Fruit fly (Drosophila melanogaster) whole organism, embryonic: ENCODE measurements around the gene CG34417.
A peak's percentile ranks its signal among the peaks of the same experiment; 100 is the strongest.

ENCODE experiments used
- CG10654 ChIP-seq: fragments of 200-800 bp; sonication (Bioruptor generic); optimal IDR thresholded peaks from 2 replicates; lab custom pipeline; 2016; ENCODE audit warnings: missing biosample characterization, missing genetic modification characterization
- CG12071 ChIP-seq: fragments of 200-800 bp; sonication (Bioruptor generic); optimal IDR thresholded peaks from 3 replicates; lab custom pipeline; 2018; ENCODE audit warnings: missing biosample characterization, mild to moderate bottlenecking, missing genetic modification characterization
- CG16815 ChIP-seq: fragments of 200-800 bp; sonication (Bioruptor generic); optimal IDR thresholded peaks from 3 replicates; lab custom pipeline; 2017; ENCODE audit warnings: missing biosample characterization, mild to moderate bottlenecking, missing genetic modification characterization
- CG17361 ChIP-seq: fragments of 200-800 bp; sonication (Bioruptor generic); IDR thresholded peaks from 3 replicates; pipeline ENCODE4 v1.3.6; 2022; ENCODE audit warnings: missing biosample characterization, missing genetic modification characterization
- CG17385 ChIP-seq: fragments of 200-800 bp; sonication (Bioruptor generic); optimal IDR thresholded peaks from 3 replicates; lab custom pipeline; 2018; ENCODE audit warnings: missing biosample characterization, mild to moderate bottlenecking, missing genetic modification characterization
- CG17802 ChIP-seq: fragments of 200-800 bp; sonication (Bioruptor generic); optimal IDR thresholded peaks from 2 replicates; lab custom pipeline; 2018; ENCODE audit warnings: missing biosample characterization, mild to moderate bottlenecking, missing genetic modification characterization, moderate library complexity
- CG18476 ChIP-seq: fragments of 200-800 bp; sonication (Bioruptor generic); optimal IDR thresholded peaks from 2 replicates; lab custom pipeline; 2016; ENCODE audit warnings: missing biosample characterization, mild to moderate bottlenecking, missing genetic modification characterization
- CG2116 ChIP-seq: fragments of 200-800 bp; sonication (Bioruptor generic); optimal IDR thresholded peaks from 3 replicates; lab custom pipeline; 2018; ENCODE audit warnings: missing biosample characterization, mild to moderate bottlenecking, missing genetic modification characterization
- CG30431 ChIP-seq: fragments of 200-800 bp; sonication (Bioruptor generic); optimal IDR thresholded peaks from 2 replicates; lab custom pipeline; 2017; ENCODE audit warnings: missing biosample characterization, missing genetic modification characterization
- CG3995 ChIP-seq: fragments of 200-800 bp; sonication (Bioruptor generic); optimal IDR thresholded peaks from 3 replicates; lab custom pipeline; 2016; ENCODE audit warnings: missing biosample characterization, missing genetic modification characterization
- CG4820 ChIP-seq: fragments of 200-800 bp; sonication (Bioruptor generic); optimal IDR thresholded peaks from 3 replicates; lab custom pipeline; 2016; ENCODE audit warnings: missing biosample characterization, missing genetic modification characterization
- CG4854 ChIP-seq: fragments of 200-800 bp; sonication (Bioruptor generic); optimal IDR thresholded peaks from 2 replicates; lab custom pipeline; 2016; ENCODE audit warnings: missing biosample characterization, missing genetic modification characterization, inconsistent platforms
- CG5245 ChIP-seq: fragments of 200-800 bp; sonication (Bioruptor generic); optimal IDR thresholded peaks from 3 replicates; lab custom pipeline; 2016; ENCODE audit warnings: missing biosample characterization, missing genetic modification characterization
- CG9609 ChIP-seq: fragments of 200-800 bp; sonication (Bioruptor generic); optimal IDR thresholded peaks from 3 replicates; lab custom pipeline; 2016; ENCODE audit warnings: missing biosample characterization, missing genetic modification characterization
- CG9797 ChIP-seq: fragments of 200-800 bp; sonication (Bioruptor generic); optimal IDR thresholded peaks from 3 replicates; lab custom pipeline; 2018; ENCODE audit warnings: missing biosample characterization, mild to moderate bottlenecking, missing genetic modification characterization
- CHES-1-like ChIP-seq: fragments of 200-800 bp; sonication (Bioruptor generic); optimal IDR thresholded peaks from 2 replicates; lab custom pipeline; 2016; ENCODE audit warnings: missing biosample characterization, missing genetic modification characterization
- CkIIα-i1 ChIP-seq: fragments of 200-800 bp; sonication (Bioruptor generic); IDR thresholded peaks from 2 replicates; pipeline ENCODE4 v1.3.6; 2022; ENCODE audit warnings: missing biosample characterization, missing genetic modification characterization
- Dbx ChIP-seq: fragments of 200-800 bp; sonication (Bioruptor generic); IDR thresholded peaks from 3 replicates; pipeline ENCODE4 v1.3.6; 2022; ENCODE audit warnings: missing biosample characterization, missing genetic modification characterization
- Dp ChIP-seq: fragments of 200-800 bp; sonication (Bioruptor generic); optimal IDR thresholded peaks from 2 replicates; lab custom pipeline; 2018; ENCODE audit warnings: missing biosample characterization, mild to moderate bottlenecking, missing genetic modification characterization, moderate library complexity
- Drgx ChIP-seq: fragments of 200-800 bp; sonication (Bioruptor generic); IDR thresholded peaks from 2 replicates; pipeline ENCODE4 v1.3.6; 2022; ENCODE audit warnings: missing biosample characterization, missing genetic modification characterization
- E2f1 ChIP-seq: fragments of 200-800 bp; sonication (Bioruptor generic); IDR thresholded peaks from 2 replicates; pipeline ENCODE4 v1.3.6; 2022; ENCODE audit warnings: missing biosample characterization, missing genetic modification characterization
- Elba2 ChIP-seq: fragments of 200-800 bp; sonication (Bioruptor generic); optimal IDR thresholded peaks from 3 replicates; lab custom pipeline; 2016; ENCODE audit warnings: missing biosample characterization, missing genetic modification characterization
- Fer3 ChIP-seq: fragments of 200-800 bp; sonication (Bioruptor generic); optimal IDR thresholded peaks from 2 replicates; lab custom pipeline; 2018; ENCODE audit warnings: missing biosample characterization, mild to moderate bottlenecking, missing genetic modification characterization, moderate library complexity
- Jarid2 ChIP-seq: fragments of 200-800 bp; sonication (Bioruptor generic); optimal IDR thresholded peaks from 3 replicates; lab custom pipeline; 2017; ENCODE audit warnings: mild to moderate bottlenecking, missing biosample characterization, missing genetic modification reagents, missing genetic modification characterization
- NK7.1 ChIP-seq: fragments of 200-800 bp; sonication (Bioruptor generic); optimal IDR thresholded peaks from 3 replicates; lab custom pipeline; 2016; ENCODE audit warnings: missing biosample characterization, missing genetic modification characterization
- Pdp1 ChIP-seq, 2 experiments: fragments of 200-800 bp; sonication (Bioruptor generic); optimal IDR thresholded peaks; 3 replicates each; lab custom pipeline; 2016; ENCODE audit warnings: missing biosample characterization in 2 of 2, missing genetic modification characterization in 2 of 2, mild to moderate bottlenecking in 1 of 2, moderate library complexity in 1 of 2
- Rfx ChIP-seq: fragments of 200-800 bp; sonication (Bioruptor generic); IDR thresholded peaks from 2 replicates; pipeline ENCODE4 v1.3.6; 2022; ENCODE audit warnings: missing biosample characterization, missing genetic modification characterization
- Stat92E ChIP-seq, 3 experiments: fragments of >200 bp in 2 of 3; fragments of 200-800 bp in 1 of 3; sonication (Bioruptor generic) in 1 of 3; optimal IDR thresholded peaks; 2 replicates each; lab custom pipeline; 2017 to 2019; ENCODE audit warnings: missing biosample characterization in 3 of 3, missing genetic modification characterization in 3 of 3, mild to moderate bottlenecking in 1 of 3, moderate library complexity in 1 of 3
- Xrp1 ChIP-seq: fragments of 200-800 bp; sonication (Bioruptor generic); IDR thresholded peaks from 2 replicates; pipeline ENCODE4 v1.3.6; 2022; ENCODE audit warnings: missing biosample characterization, missing genetic modification characterization
- bcd ChIP-seq: fragments of 200-800 bp; sonication (Bioruptor generic); optimal IDR thresholded peaks from 2 replicates; lab custom pipeline; 2017; ENCODE audit warnings: missing biosample characterization, mild to moderate bottlenecking, missing genetic modification characterization
- crc ChIP-seq: fragments of 200-800 bp; sonication (Bioruptor generic); optimal IDR thresholded peaks from 2 replicates; lab custom pipeline; 2016; ENCODE audit warnings: missing biosample characterization, missing genetic modification characterization
- dan ChIP-seq: fragments of 200-800 bp; sonication (Bioruptor generic); IDR thresholded peaks from 2 replicates; pipeline ENCODE4 v1.3.6; 2022; ENCODE audit warnings: missing biosample characterization, missing genetic modification characterization
- dmrt99B ChIP-seq: fragments of 200-800 bp; sonication (Bioruptor generic); optimal IDR thresholded peaks from 2 replicates; lab custom pipeline; 2018; ENCODE audit warnings: missing biosample characterization, mild to moderate bottlenecking, missing genetic modification characterization, moderate library complexity
- dysf ChIP-seq: fragments of 200-800 bp; sonication (Bioruptor generic); IDR thresholded peaks from 3 replicates; pipeline ENCODE4 v1.3.6; 2022; ENCODE audit warnings: missing biosample characterization, missing genetic modification characterization
- ewg ChIP-seq: fragments of 200-800 bp; sonication (Bioruptor generic); optimal IDR thresholded peaks from 3 replicates; lab custom pipeline; 2017; ENCODE audit warnings: mild to moderate bottlenecking, missing biosample characterization, missing genetic modification reagents, missing genetic modification characterization
- her ChIP-seq: fragments of 200-800 bp; sonication (Bioruptor generic); optimal IDR thresholded peaks from 2 replicates; lab custom pipeline; 2016; ENCODE audit warnings: missing biosample characterization, missing genetic modification characterization
- hkb ChIP-seq, 2 experiments: fragments of 200-800 bp in 1 of 2; fragments of >200 bp in 1 of 2; sonication (Bioruptor generic) in 1 of 2; IDR thresholded peaks in 1 of 2; optimal IDR thresholded peaks in 1 of 2; 2 replicates each; pipeline versions ENCODE4 v1.3.6 to Lab custom; 2017 to 2022; ENCODE audit warnings: missing biosample characterization in 1 of 2, missing genetic modification characterization in 1 of 2
- inv ChIP-seq: fragments of 200-800 bp; sonication (Bioruptor generic); IDR thresholded peaks from 2 replicates; pipeline ENCODE4 v1.3.6; 2022; ENCODE audit warnings: missing biosample characterization, missing genetic modification characterization; ENCODE audit not compliant: partially characterized antibody
- lov ChIP-seq, 2 experiments: fragments of 200-800 bp in 1 of 2; fragments of >200 bp in 1 of 2; sonication (Bioruptor generic) in 1 of 2; IDR thresholded peaks in 1 of 2; optimal IDR thresholded peaks in 1 of 2; 2 replicates in 1 of 2; 3 replicates in 1 of 2; pipeline versions ENCODE4 v1.3.6 to Lab custom; 2017 to 2022; ENCODE audit warnings: missing biosample characterization in 1 of 2, missing genetic modification characterization in 1 of 2
- oc ChIP-seq: fragments of 200-800 bp; sonication (Bioruptor generic); optimal IDR thresholded peaks from 2 replicates; lab custom pipeline; 2018; ENCODE audit warnings: missing biosample characterization, mild to moderate bottlenecking, missing genetic modification characterization, moderate library complexity
- org-1 ChIP-seq: fragments of 200-800 bp; sonication (Bioruptor generic); optimal IDR thresholded peaks from 2 replicates; lab custom pipeline; 2017; ENCODE audit warnings: missing biosample characterization, missing genetic modification characterization
- p53 ChIP-seq: fragments of 200-800 bp; sonication (Bioruptor generic); optimal IDR thresholded peaks from 2 replicates; lab custom pipeline; 2016; ENCODE audit warnings: missing biosample characterization, missing genetic modification characterization
- pho ChIP-seq: fragments of 200-800 bp; sonication (Bioruptor generic); optimal IDR thresholded peaks from 2 replicates; lab custom pipeline; 2016; ENCODE audit warnings: missing biosample characterization, missing genetic modification characterization
- pum ChIP-seq: fragments of 200-800 bp; sonication (Bioruptor generic); optimal IDR thresholded peaks from 2 replicates; lab custom pipeline; 2016; ENCODE audit warnings: missing biosample characterization, missing genetic modification characterization
- ranshi ChIP-seq: fragments of 200-800 bp; sonication (Bioruptor generic); IDR thresholded peaks from 2 replicates; pipeline ENCODE4 v1.3.6; 2022; ENCODE audit warnings: missing biosample characterization, missing genetic modification characterization
- schlank ChIP-seq: fragments of 200-800 bp; sonication (Bioruptor generic); optimal IDR thresholded peaks from 2 replicates; lab custom pipeline; 2018; ENCODE audit warnings: missing biosample characterization, mild to moderate bottlenecking, missing genetic modification characterization
- slbo ChIP-seq: fragments of 200-800 bp; sonication (Bioruptor generic); IDR thresholded peaks from 2 replicates; pipeline ENCODE4 v1.3.6; 2022; ENCODE audit warnings: missing biosample characterization, missing genetic modification characterization
- tap ChIP-seq: fragments of 200-800 bp; optimal IDR thresholded peaks from 3 replicates; lab custom pipeline; 2019; ENCODE audit warnings: missing biosample characterization, mild to moderate bottlenecking, missing genetic modification characterization, moderate library complexity
- vnd ChIP-seq: fragments of 200-800 bp; sonication (Bioruptor generic); IDR thresholded peaks from 3 replicates; pipeline ENCODE4 v1.3.6; 2022; ENCODE audit warnings: missing biosample characterization, missing genetic modification characterization; ENCODE audit not compliant: partially characterized antibody

The CG34417 gene

DNA sequence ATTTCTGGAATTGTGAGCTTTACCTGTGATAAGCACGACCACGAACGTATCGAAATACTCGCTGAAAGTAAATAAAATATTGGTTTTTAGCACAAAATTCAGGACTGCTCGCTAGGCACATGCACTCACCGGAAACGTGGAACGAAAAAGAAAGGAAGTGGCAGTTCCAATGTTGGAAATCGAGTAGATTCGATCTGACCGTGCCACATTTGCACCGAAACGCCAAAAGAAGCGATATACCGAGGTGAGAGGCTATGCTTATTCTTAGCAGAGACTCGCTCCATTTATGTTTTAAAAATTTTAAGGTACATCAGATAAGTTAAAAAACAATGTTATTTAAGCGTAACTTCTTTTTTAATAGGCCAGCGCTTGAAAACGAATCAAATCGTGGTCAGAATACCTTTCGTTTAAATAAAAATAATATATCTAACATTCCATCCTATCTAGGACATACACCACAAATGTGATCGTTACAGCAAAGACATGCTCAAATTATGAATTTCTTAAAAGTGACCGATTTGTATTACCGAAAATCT is 7.4 kb upstream of the CG34417 start, which contains the start of gene RpL7A (continued):
- TF ChIP-seq Pdp1 (GFP tag; optimal IDR thresholded peaks at IDR 0.05; lab: Kevin White, UChicago) (peak; percentile 7 to 28), CG10654 (GFP tag; lab: Kevin White, UChicago) (peak; percentile 39), hkb (optimal IDR thresholded peaks at IDR 0.05; lab: Kevin White, UChicago) (no peak), hkb (GFP tag; IDR thresholded peaks at IDR 0.05; lab: Robert Waterston, UW) (peak; percentile 54), dan (GFP tag; lab: Robert Waterston, UW) (no peak), CG5245 (GFP tag; lab: Kevin White, UChicago) (peak; percentile 56), CG17385 (GFP tag; lab: Kevin White, UChicago) (peak; percentile 69), CG9609 (GFP tag; lab: Kevin White, UChicago) (peak; percentile 42), crc (GFP tag; lab: Kevin White, UChicago) (peak; percentile 3), oc (tag; lab: Kevin White, UChicago) (no peak), NK7.1 (GFP tag; lab: Kevin White, UChicago) (peak; percentile 57), vnd (GFP tag; lab: Robert Waterston, UW) (no peak), CkIIα-i1 (GFP tag; lab: Robert Waterston, UW) (no peak), tap (tag; lab: Kevin White, UChicago) (peak; percentile 2), lov (optimal IDR thresholded peaks at IDR 0.05; lab: Kevin White, UChicago) (no peak), lov (GFP tag; IDR thresholded peaks at IDR 0.05; lab: Robert Waterston, UW) (peak; percentile 86), CHES-1-like (GFP tag; lab: Kevin White, UChicago) (peak; percentile 42), Drgx (GFP tag; lab: Robert Waterston, UW) (peak; percentile 32; the same call in 1 of the 2 replicates), slbo (GFP tag; lab: Robert Waterston, UW) (peak; percentile 64), pum (GFP tag; lab: Kevin White, UChicago) (no peak), bcd (GFP tag; lab: Kevin White, UChicago) (peak; percentile 74), CG12071 (GFP tag; lab: Kevin White, UChicago) (peak; percentile 86), CG4854 (GFP tag; lab: Kevin White, UChicago) (peak; percentile 22), ranshi (GFP tag; lab: Robert Waterston, UW) (peak; percentile 71), CG3995 (GFP tag; lab: Kevin White, UChicago) (peak; percentile 57), Dbx (peak; percentile 50; the same call in 2 of the 3 replicates), p53 (GFP tag; lab: Kevin White, UChicago) (peak; percentile 36), CG17361 (GFP tag; lab: Robert Waterston, UW) (peak; percentile 74), pho (GFP tag; lab: Kevin White, UChicago) (peak; percentile 14), Fer3 (tag; lab: Kevin White, UChicago) (peak; percentile 61), CG4820 (GFP tag; lab: Kevin White, UChicago) (peak; percentile 28), dmrt99B (tag; lab: Kevin White, UChicago) (peak; percentile 43), E2f1 (GFP tag; lab: Robert Waterston, UW) (peak; percentile 46; the same call in 1 of the 2 replicates), Elba2 (GFP tag; lab: Kevin White, UChicago) (no peak), Dp (GFP tag; lab: Kevin White, UChicago) (no peak), ewg (GFP tag; lab: Kevin White, UChicago) (peak; percentile 60), CG30431 (GFP tag; lab: Kevin White, UChicago) (peak; percentile 31), Stat92E (GFP tag; optimal IDR thresholded peaks at IDR 0.05; lab: Kevin White, UChicago) (peak in 1 of 3 experiments; percentile 19), CG17802 (peak; percentile 48), CG2116 (GFP tag; lab: Kevin White, UChicago) (no peak), schlank (tag; lab: Kevin White, UChicago) (peak; percentile 76), her (peak; percentile 53), CG18476 (GFP tag; lab: Kevin White, UChicago) (peak; percentile 27), org-1 (GFP tag; lab: Kevin White, UChicago) (peak; percentile 51), inv (GFP tag; lab: Robert Waterston, UW) (no peak), dysf (GFP tag; lab: Robert Waterston, UW) (peak; percentile 54; the same call in 2 of the 3 replicates), Rfx (GFP tag; lab: Robert Waterston, UW) (peak; percentile 80), CG9797 (peak; percentile 75), Xrp1 (GFP tag; lab: Robert Waterston, UW) (0 out of 2 replicates have a peak, but pooled peaks have one; percentile 5), Jarid2 (GFP tag; lab: Kevin White, UChicago) (peak; percentile 61), CG16815 (GFP tag; lab: Kevin White, UChicago) (peak; percentile 42)
